Fruit fly (Drosophila melanogaster) whole organism, wandering third instar larva: ENCODE measurements around the gene Ir8a.

Experiments used
- CG32264 ChIP-seq: fragments of 200-800 bp; sonication (Bioruptor generic); optimal IDR thresholded peaks from 2 replicates; lab custom pipeline; 2016; ENCODE audit warnings: missing biosample characterization, missing genetic modification characterization
- CrebA ChIP-seq: fragments of 200-800 bp; sonication (Bioruptor generic); optimal IDR thresholded peaks from 2 replicates; lab custom pipeline; 2016; ENCODE audit warnings: missing biosample characterization, mild to moderate bottlenecking, missing genetic modification characterization, borderline replicate concordance
- Jra ChIP-seq: sonication (Bioruptor generic); optimal IDR thresholded peaks from 2 replicates; lab custom pipeline; 2016; ENCODE audit warnings: missing biosample characterization, missing genetic modification characterization
- Mio ChIP-seq: sonication (Bioruptor generic); optimal IDR thresholded peaks from 2 replicates; lab custom pipeline; 2016; ENCODE audit warnings: missing biosample characterization, missing genetic modification characterization
- Myc ChIP-seq: fragments of >200 bp; optimal IDR thresholded peaks from 2 replicates; lab custom pipeline; 2017
- Sp1 ChIP-seq: fragments of 200-800 bp; sonication (Bioruptor generic); optimal IDR thresholded peaks from 3 replicates; lab custom pipeline; 2019; ENCODE audit warnings: missing biosample characterization, mild to moderate bottlenecking, missing genetic modification characterization, moderate library complexity
- br ChIP-seq: fragments of 200-800 bp; sonication (Bioruptor generic); optimal IDR thresholded peaks from 2 replicates; lab custom pipeline; 2016; ENCODE audit warnings: missing biosample characterization, missing genetic modification characterization
- dl ChIP-seq, 2 experiments: fragments of 175-275, 200-275 bp in 1 of 2; fragments of 200-275 bp in 1 of 2; sonication (Bioruptor generic); optimal IDR thresholded peaks; lab custom pipeline; 2018; ENCODE audit warnings: mild to moderate bottlenecking in 2 of 2, missing biosample characterization in 2 of 2, missing genetic modification characterization in 2 of 2, moderate library complexity in 2 of 2; ENCODE audit not compliant: partially characterized antibody in 2 of 2, insufficient read depth in 1 of 2
- pan ChIP-seq: fragments of >200 bp; optimal IDR thresholded peaks from 2 replicates; lab custom pipeline; 2017
- psq ChIP-seq: fragments of 200-800 bp; sonication (Bioruptor generic); optimal IDR thresholded peaks from 3 replicates; lab custom pipeline; 2017; ENCODE audit warnings: missing biosample characterization, mild to moderate bottlenecking, missing genetic modification characterization, moderate library complexity
- tai ChIP-seq: sonication (Bioruptor generic); optimal IDR thresholded peaks from 2 replicates; lab custom pipeline; 2016; ENCODE audit warnings: missing biosample characterization, missing genetic modification characterization

dm6 chrX:9281998-9282644, 45.7 kb upstream of the Ir8a start:
- TF ChIP-seq Mio (no peak), dl (GFP tag; optimal IDR thresholded peaks at IDR 0.05; lab: Kevin White, UChicago; ENCODE audit: insufficient read depth in 1 of 2, partially characterized antibody in 2 of 2) (no peak), tai (no peak), Jra (no peak), psq (GFP tag; lab: Kevin White, UChicago) (no peak), Myc (lab: Kevin White, UChicago) (no peak), CG32264 (no peak), pan (lab: Kevin White, UChicago) (no peak), br (GFP tag; lab: Kevin White, UChicago) (no peak), Sp1 (GFP tag; lab: Kevin White, UChicago) (no peak), CrebA (GFP tag; lab: Kevin White, UChicago) (no peak)
